Worm (Caenorhabditis elegans) whole organism, mixed stage, embryonic: ENCODE results near the gene M88.4.
A peak's percentile ranks its signal among the peaks of the same experiment; 100 is the strongest.

Experiments
- blmp-1 ChIP-seq: fragments of 150-350 bp; optimal IDR thresholded peaks from 2 replicates; lab custom pipeline; 2014; ENCODE audit warnings: missing biosample characterization, missing genetic modification characterization
- elt-1 ChIP-seq: sonication (generic microtip); optimal IDR thresholded peaks from 2 replicates; lab custom pipeline; 2017; ENCODE audit warnings: missing genetic modification characterization, mild to moderate bottlenecking, missing compliant biosample characterization, antibody characterized with exemption, moderate library complexity, borderline replicate concordance; ENCODE audit not compliant: insufficient read depth
- elt-3 ChIP-seq: fragments of 150-350 bp; optimal IDR thresholded peaks from 2 replicates; lab custom pipeline; 2014; ENCODE audit warnings: missing biosample characterization, missing genetic modification characterization
- flh-1 ChIP-seq: fragments of 200-800 bp; sonication (Bioruptor generic); optimal IDR thresholded peaks from 2 replicates; lab custom pipeline; 2018; ENCODE audit warnings: mild to moderate bottlenecking, missing genetic modification characterization, moderate library complexity, missing compliant biosample characterization
- mab-5 ChIP-seq: fragments of 150-350 bp; optimal IDR thresholded peaks from 2 replicates; lab custom pipeline; 2014; ENCODE audit warnings: missing biosample characterization, missing genetic modification characterization
- mep-1 ChIP-seq: fragments of 150-350 bp; optimal IDR thresholded peaks from 2 replicates; lab custom pipeline; 2017; ENCODE audit warnings: missing biosample characterization, missing genetic modification reagents, missing genetic modification characterization, inconsistent platforms
- nhr-12 ChIP-seq: fragments of 150-350 bp; optimal IDR thresholded peaks from 2 replicates; lab custom pipeline; 2014; ENCODE audit warnings: missing biosample characterization, missing genetic modification characterization
- nhr-237 ChIP-seq: fragments of 150-350 bp; optimal IDR thresholded peaks from 2 replicates; lab custom pipeline; 2014; ENCODE audit warnings: missing biosample characterization, missing genetic modification characterization
- nhr-28 ChIP-seq: fragments of 150-350 bp; optimal IDR thresholded peaks from 2 replicates; lab custom pipeline; 2014; ENCODE audit warnings: missing biosample characterization, missing genetic modification characterization
- nhr-76 ChIP-seq: sonication (generic microtip); optimal IDR thresholded peaks from 2 replicates; lab custom pipeline; 2017; ENCODE audit warnings: missing biosample characterization, missing genetic modification characterization
- snpc-4 ChIP-seq: fragments of 150-350 bp; optimal IDR thresholded peaks from 2 replicates; lab custom pipeline; 2014; ENCODE audit warnings: missing biosample characterization, missing genetic modification characterization
- tbx-8 ChIP-seq: fragments of 200-800 bp; sonication (Bioruptor generic); optimal IDR thresholded peaks from 2 replicates; lab custom pipeline; 2018; ENCODE audit warnings: mild to moderate bottlenecking, missing genetic modification characterization, moderate library complexity, missing compliant biosample characterization
- unc-39 ChIP-seq: fragments of 150-350 bp; optimal IDR thresholded peaks from 2 replicates; lab custom pipeline; 2014; ENCODE audit warnings: missing biosample characterization, missing genetic modification characterization
- unc-62 ChIP-seq: fragments of 150-350 bp; optimal IDR thresholded peaks from 2 replicates; lab custom pipeline; 2014; ENCODE audit warnings: missing biosample characterization, missing genetic modification reagents, missing genetic modification characterization

DNA sequence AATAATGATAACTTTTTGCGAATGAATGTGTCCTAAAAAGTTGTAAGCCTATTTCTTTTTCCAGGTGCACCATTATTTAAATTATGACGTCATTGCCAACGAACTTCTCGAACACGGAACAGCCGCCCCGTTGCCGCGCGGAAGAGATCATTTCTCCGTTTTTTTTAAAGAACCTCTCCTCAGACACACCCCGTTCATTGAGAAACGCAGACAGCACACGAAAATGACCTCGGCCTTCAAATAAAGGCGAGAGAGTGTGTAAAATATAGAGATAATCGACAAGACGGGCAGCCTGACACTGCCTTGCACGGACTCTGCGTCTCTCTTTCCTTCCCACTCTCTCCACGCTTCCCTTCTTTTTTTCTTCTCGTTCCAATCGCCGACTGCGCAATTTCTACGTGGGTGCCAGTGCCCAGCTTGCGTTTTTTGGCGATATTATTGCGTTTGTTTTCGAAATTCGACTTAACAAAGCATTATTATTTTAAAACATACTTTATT lies 11.6 kb downstream of the M88.4 start:
- TF ChIP-seq flh-1 (GFP tag; lab: Kevin White, UChicago) (no peak), blmp-1 (tag; lab: Kevin White, UChicago) (no peak), unc-39 (no peak), elt-3 (tag; lab: Kevin White, UChicago) (no peak), nhr-12 (no peak), mep-1 (peak; percentile 51), nhr-237 (tag; lab: Kevin White, UChicago) (no peak), snpc-4 (no peak), tbx-8 (no peak), mab-5 (tag; lab: Kevin White, UChicago) (no peak), elt-1 (peak; percentile 15), nhr-28 (tag; lab: Kevin White, UChicago) (no peak), unc-62 (GFP tag; lab: Kevin White, UChicago) (peak; percentile 69), nhr-76 (no peak)
